Worm (Caenorhabditis elegans) whole organism, young adult: ENCODE results near the gene srd-43.

Source experiments
- B0019.2 ChIP-seq: fragments of 200-800 bp; sonication (Bioruptor generic); conservative IDR thresholded peaks from 2 replicates; pipeline ENCODE4 v1.3.6; 2022; ENCODE audit warnings: missing genetic modification reagents, missing genetic modification characterization, missing compliant biosample characterization
- B0261.1 ChIP-seq: sonication (generic microtip); optimal IDR thresholded peaks from 2 replicates; lab custom pipeline; 2016; ENCODE audit warnings: mild to moderate bottlenecking, missing genetic modification characterization, moderate library complexity, missing compliant biosample characterization
- B0336.3 ChIP-seq: fragments of 200-800 bp; sonication (Bioruptor generic); IDR thresholded peaks from 2 replicates; pipeline ENCODE4 v1.3.6; 2022; ENCODE audit warnings: missing genetic modification characterization, missing compliant biosample characterization
- C06A6.2 ChIP-seq: fragments of 200-800 bp; sonication (Bioruptor generic); conservative IDR thresholded peaks from 2 replicates; pipeline ENCODE4 v1.3.6; 2022; ENCODE audit warnings: missing genetic modification characterization, missing compliant biosample characterization
- C17E4.6 ChIP-seq: fragments of 200-800 bp; sonication (Bioruptor generic); IDR thresholded peaks from 2 replicates; pipeline ENCODE4 v1.3.6; 2022; ENCODE audit warnings: missing genetic modification reagents, missing genetic modification characterization, missing compliant biosample characterization
- F10E7.11 ChIP-seq: sonication (generic microtip); optimal IDR thresholded peaks from 2 replicates; lab custom pipeline; 2017; ENCODE audit warnings: mild to moderate bottlenecking, missing genetic modification characterization, moderate library complexity, missing compliant biosample characterization
- F22D6.2 ChIP-seq: sonication (generic microtip); optimal IDR thresholded peaks from 2 replicates; lab custom pipeline; 2016; ENCODE audit warnings: mild to moderate bottlenecking, missing genetic modification characterization, missing compliant biosample characterization
- F23B12.7 ChIP-seq: sonication (generic microtip); optimal IDR thresholded peaks from 2 replicates; lab custom pipeline; 2017; ENCODE audit warnings: missing genetic modification characterization, mild to moderate bottlenecking, missing compliant biosample characterization, antibody characterized with exemption, moderate library complexity; ENCODE audit not compliant: insufficient read depth
- F37B4.10 ChIP-seq: fragments of 200-800 bp; sonication (Bioruptor generic); IDR thresholded peaks from 2 replicates; pipeline ENCODE4 v1.3.6; 2022; ENCODE audit warnings: missing genetic modification characterization, missing compliant biosample characterization
- F49E8.2 ChIP-seq: sonication (generic microtip); optimal IDR thresholded peaks from 3 replicates; lab custom pipeline; 2017; ENCODE audit warnings: missing genetic modification characterization, mild to moderate bottlenecking, missing compliant biosample characterization, antibody characterized with exemption, moderate library complexity; ENCODE audit not compliant: insufficient read depth
- F52B5.7 ChIP-seq: sonication (generic microtip); optimal IDR thresholded peaks from 2 replicates; lab custom pipeline; 2016; ENCODE audit warnings: mild to moderate bottlenecking, missing genetic modification characterization, missing compliant biosample characterization
- F57C9.4 ChIP-seq: sonication (generic microtip); optimal IDR thresholded peaks from 2 replicates; lab custom pipeline; 2017; ENCODE audit warnings: mild to moderate bottlenecking, missing genetic modification characterization, missing compliant biosample characterization
- K12H6.12 ChIP-seq: fragments of 200-800 bp; sonication (Bioruptor generic); optimal IDR thresholded peaks from 2 replicates; lab custom pipeline; 2018; ENCODE audit warnings: mild to moderate bottlenecking, missing genetic modification characterization, missing compliant biosample characterization
- T26A5.8 ChIP-seq: sonication (generic microtip); optimal IDR thresholded peaks from 2 replicates; lab custom pipeline; 2016; ENCODE audit warnings: missing genetic modification characterization, missing compliant biosample characterization
- Y95B8A.8 ChIP-seq: fragments of 200-800 bp; sonication (Bioruptor generic); IDR thresholded peaks from 2 replicates; pipeline ENCODE4 v1.3.6; 2022; ENCODE audit warnings: missing genetic modification reagents, missing genetic modification characterization, missing compliant biosample characterization
- aptf-3 ChIP-seq: fragments of 200-800 bp; sonication (Bioruptor generic); IDR thresholded peaks from 2 replicates; pipeline ENCODE4 v1.3.6; 2022; ENCODE audit warnings: missing genetic modification characterization, missing compliant biosample characterization
- athp-1 ChIP-seq: sonication (generic microtip); optimal IDR thresholded peaks from 2 replicates; lab custom pipeline; 2017; ENCODE audit warnings: mild to moderate bottlenecking, missing genetic modification characterization, missing compliant biosample characterization
- ccch-3 ChIP-seq: fragments of 200-800 bp; sonication (Bioruptor generic); optimal IDR thresholded peaks from 2 replicates; lab custom pipeline; 2018; ENCODE audit warnings: mild to moderate bottlenecking, missing genetic modification characterization, missing compliant biosample characterization
- cebp-2 ChIP-seq: fragments of 200-800 bp; sonication (Bioruptor generic); IDR thresholded peaks from 2 replicates; pipeline ENCODE4 v1.3.6; 2022; ENCODE audit warnings: missing genetic modification characterization, missing compliant biosample characterization
- ceh-100 ChIP-seq: fragments of 200-800 bp; sonication (Bioruptor generic); IDR thresholded peaks from 2 replicates; pipeline ENCODE4 v1.3.6; 2022; ENCODE audit warnings: missing genetic modification reagents, missing genetic modification characterization, missing compliant biosample characterization
- ceh-58 ChIP-seq: fragments of 200-800 bp; sonication (Bioruptor generic); IDR thresholded peaks from 2 replicates; pipeline ENCODE4 v1.3.6; 2022; ENCODE audit warnings: missing genetic modification characterization, missing compliant biosample characterization
- ceh-79 ChIP-seq: sonication (generic microtip); optimal IDR thresholded peaks from 2 replicates; lab custom pipeline; 2017; ENCODE audit warnings: mild to moderate bottlenecking, missing genetic modification characterization, missing compliant biosample characterization
- die-1 ChIP-seq: sonication (generic microtip); optimal IDR thresholded peaks from 2 replicates; lab custom pipeline; 2016; ENCODE audit warnings: missing genotype, mild to moderate bottlenecking, missing genetic modification characterization, missing compliant biosample characterization
- dpl-1 ChIP-seq: fragments of 150-350 bp; optimal IDR thresholded peaks from 2 replicates; lab custom pipeline; 2014; ENCODE audit warnings: missing biosample characterization, missing genetic modification reagents, missing genetic modification characterization
- egrh-3 ChIP-seq: fragments of 200-800 bp; sonication (Bioruptor generic); IDR thresholded peaks from 2 replicates; pipeline ENCODE4 v1.3.6; 2022; ENCODE audit warnings: missing genetic modification reagents, missing genetic modification characterization, missing compliant biosample characterization
- ekl-4 ChIP-seq: fragments of 200-800 bp; sonication (Bioruptor generic); IDR thresholded peaks from 2 replicates; pipeline ENCODE4 v1.3.6; 2022; ENCODE audit warnings: missing genetic modification reagents, missing genetic modification characterization, missing compliant biosample characterization
- hmg-1.2 ChIP-seq: fragments of 200-800 bp; sonication (Bioruptor generic); IDR thresholded peaks from 2 replicates; pipeline ENCODE4 v1.3.6; 2022; ENCODE audit warnings: missing genetic modification reagents, missing genetic modification characterization, missing compliant biosample characterization
- hmg-20 ChIP-seq: fragments of 200-800 bp; sonication (Bioruptor generic); IDR thresholded peaks from 2 replicates; pipeline ENCODE4 v1.3.6; 2022; ENCODE audit warnings: missing genetic modification reagents, missing genetic modification characterization, missing compliant biosample characterization
- let-526 ChIP-seq: fragments of 200-800 bp; sonication (Bioruptor generic); IDR thresholded peaks from 2 replicates; pipeline ENCODE4 v1.3.6; 2022; ENCODE audit warnings: missing genetic modification reagents, missing genetic modification characterization, missing compliant biosample characterization
- lin-26 ChIP-seq: fragments of 200-800 bp; sonication (Bioruptor generic); IDR thresholded peaks from 2 replicates; pipeline ENCODE4 v1.3.6; 2022; ENCODE audit warnings: missing genetic modification reagents, missing genetic modification characterization, missing compliant biosample characterization
- lin-40 ChIP-seq: sonication (generic microtip); optimal IDR thresholded peaks from 2 replicates; lab custom pipeline; 2016; ENCODE audit warnings: missing genetic modification characterization, mild to moderate bottlenecking, missing compliant biosample characterization, missing genotype, missing genetic modification reagents
- lsl-1 ChIP-seq: fragments of 200-800 bp; sonication (Bioruptor generic); optimal IDR thresholded peaks from 2 replicates; lab custom pipeline; 2018; ENCODE audit warnings: mild to moderate bottlenecking, missing genetic modification characterization, moderate library complexity, missing compliant biosample characterization
- lsy-27 ChIP-seq: sonication (generic microtip); optimal IDR thresholded peaks from 2 replicates; lab custom pipeline; 2017; ENCODE audit warnings: missing genetic modification characterization, mild to moderate bottlenecking, missing compliant biosample characterization, antibody characterized with exemption, missing genotype, borderline replicate concordance; ENCODE audit not compliant: insufficient read depth
- mel-28 ChIP-seq: sonication (generic microtip); optimal IDR thresholded peaks from 2 replicates; lab custom pipeline; 2016; ENCODE audit warnings: borderline replicate concordance, mild to moderate bottlenecking, missing genetic modification characterization, missing compliant biosample characterization
- mxl-1 ChIP-seq: sonication (generic microtip); optimal IDR thresholded peaks from 2 replicates; lab custom pipeline; 2016; ENCODE audit warnings: missing genetic modification characterization, missing compliant biosample characterization
- nfya-2 ChIP-seq: fragments of 200-800 bp; sonication (Bioruptor generic); IDR thresholded peaks from 2 replicates; pipeline ENCODE4 v1.3.6; 2022; ENCODE audit warnings: missing genetic modification reagents, missing genetic modification characterization, missing compliant biosample characterization
- nhr-27 ChIP-seq: fragments of 200-800 bp; sonication (Bioruptor generic); optimal IDR thresholded peaks from 2 replicates; lab custom pipeline; 2018; ENCODE audit warnings: mild to moderate bottlenecking, missing genetic modification characterization, moderate library complexity, missing compliant biosample characterization
- nhr-90 ChIP-seq: sonication (generic microtip); optimal IDR thresholded peaks from 2 replicates; lab custom pipeline; 2016; ENCODE audit warnings: missing genotype, mild to moderate bottlenecking, missing genetic modification characterization, missing compliant biosample characterization
- pbrm-1 ChIP-seq: fragments of 200-800 bp; sonication (Bioruptor generic); IDR thresholded peaks from 2 replicates; pipeline ENCODE4 v1.3.6; 2022; ENCODE audit warnings: missing genetic modification reagents, missing genetic modification characterization, missing compliant biosample characterization
- rec-8 ChIP-seq, 2 experiments: sonication (generic microtip); optimal IDR thresholded peaks; 2 replicates each; lab custom pipeline; 2016; ENCODE audit warnings: mild to moderate bottlenecking in 2 of 2, missing genetic modification characterization in 2 of 2, missing genetic modification reagents in 2 of 2, missing genotype in 2 of 2, missing biosample characterization in 1 of 2, missing compliant biosample characterization in 1 of 2, moderate library complexity in 1 of 2
- snpc-3.4 ChIP-seq: sonication (generic microtip); optimal IDR thresholded peaks from 2 replicates; lab custom pipeline; 2017; ENCODE audit warnings: missing genetic modification characterization, mild to moderate bottlenecking, missing compliant biosample characterization, antibody characterized with exemption, moderate library complexity, missing genotype, missing genetic modification reagents
- snpc-4 ChIP-seq, 5 experiments: fragments of 150-350 bp in 1 of 5; sonication (generic microtip) in 4 of 5; optimal IDR thresholded peaks; 2 replicates each; lab custom pipeline; 2014 to 2018; ENCODE audit warnings: missing genetic modification characterization in 5 of 5, missing biosample characterization in 3 of 5, antibody characterized with exemption in 2 of 5, mild to moderate bottlenecking in 2 of 5, missing compliant biosample characterization in 2 of 5, missing genotype in 2 of 5, moderate library complexity in 2 of 5, missing genetic modification reagents in 1 of 5
- sptf-2 ChIP-seq: fragments of 200-800 bp; sonication (Bioruptor generic); optimal IDR thresholded peaks from 2 replicates; lab custom pipeline; 2018; ENCODE audit warnings: mild to moderate bottlenecking, missing genetic modification characterization, missing compliant biosample characterization
- unc-62 ChIP-seq: fragments of 150-350 bp; optimal IDR thresholded peaks from 2 replicates; lab custom pipeline; 2014; ENCODE audit warnings: missing biosample characterization, missing genetic modification reagents, missing genetic modification characterization
- xnd-1 ChIP-seq: sonication (generic microtip); optimal IDR thresholded peaks from 2 replicates; lab custom pipeline; 2016; ENCODE audit warnings: missing genotype, missing genetic modification reagents, missing genetic modification characterization, missing compliant biosample characterization
- ztf-28 ChIP-seq: fragments of 200-800 bp; sonication (Bioruptor generic); IDR thresholded peaks from 2 replicates; pipeline ENCODE4 v1.3.6; 2022; ENCODE audit warnings: missing genetic modification reagents, missing genetic modification characterization, missing compliant biosample characterization

Gene srd-43

ce11 chrX:13307852-13308251 lies 2.2 kb upstream of the srd-43 start (continued):
- TF ChIP-seq snpc-4 (GFP tag; optimal IDR thresholded peaks at IDR 0.05; lab: Kevin White, UChicago) (peak; percentile 47), snpc-4 (tag; optimal IDR thresholded peaks at IDR 0.05; lab: Kevin White, UChicago) (peak in 2 of 4 experiments; percentile 10 to 60), F57C9.4 (no peak), B0336.3 (no peak), F49E8.2 (tag; lab: Kevin White, UChicago) (no peak), ekl-4 (no peak), F37B4.10 (GFP tag; lab: Robert Waterston, UW) (no peak), nfya-2 (GFP tag; lab: Robert Waterston, UW) (no peak), B0261.1 (tag; lab: Kevin White, UChicago) (peak; percentile 67), hmg-1.2 (GFP tag; lab: Robert Waterston, UW) (peak; percentile 39; the same call in 1 of the 2 replicates), cebp-2 (no peak), lin-40 (tag; lab: Kevin White, UChicago) (peak; percentile 15), rec-8 (tag; optimal IDR thresholded peaks at IDR 0.05; lab: Kevin White, UChicago) (peak in 1 of 2 experiments; percentile 9)

- TF ChIP-seq lsy-27 (tag; lab: Kevin White, UChicago) (peak; percentile 76), lsl-1 (GFP tag; lab: Kevin White, UChicago) (peak; percentile 34), nhr-27 (tag; lab: Kevin White, UChicago) (peak; percentile 86), F23B12.7 (tag; lab: Kevin White, UChicago) (peak; percentile 91), athp-1 (tag; lab: Kevin White, UChicago) (peak; percentile 86), pbrm-1 (GFP tag; lab: Robert Waterston, UW) (peak; percentile 89), ceh-58 (GFP tag; lab: Robert Waterston, UW) (0 out of 2 replicates have a peak, but pooled peaks have one; percentile 22), unc-62 (no peak), T26A5.8 (tag; lab: Kevin White, UChicago) (peak; percentile 73), egrh-3 (GFP tag; lab: Robert Waterston, UW) (peak; percentile 31; the same call in 1 of the 2 replicates), lin-26 (GFP tag; lab: Robert Waterston, UW) (peak; percentile 97), C06A6.2 (peak; percentile 71), K12H6.12 (tag; lab: Kevin White, UChicago) (peak; percentile 85), mel-28 (peak; percentile 42), ceh-79 (tag; lab: Kevin White, UChicago) (peak; percentile 95), ceh-100 (peak; percentile 56), ztf-28 (GFP tag; lab: Robert Waterston, UW) (peak; percentile 64; the same call in 1 of the 2 replicates), F10E7.11 (peak; percentile 91), Y95B8A.8 (GFP tag; lab: Robert Waterston, UW) (peak; percentile 79), nhr-90 (tag; lab: Kevin White, UChicago) (peak; percentile 92), F52B5.7 (tag; lab: Kevin White, UChicago) (peak; percentile 94), dpl-1 (peak; percentile 12), nfya-2 (GFP tag; lab: Robert Waterston, UW) (no peak), sptf-2 (GFP tag; lab: Kevin White, UChicago) (peak; percentile 90), mxl-1 (tag; lab: Kevin White, UChicago) (peak; percentile 93), die-1 (tag; lab: Kevin White, UChicago) (peak; percentile 95), let-526 (GFP tag; lab: Robert Waterston, UW) (0 out of 2 replicates have a peak, but pooled peaks have one; percentile 78), C17E4.6 (GFP tag; lab: Robert Waterston, UW) (0 out of 2 replicates have a peak, but pooled peaks have one; percentile 67), F22D6.2 (tag; lab: Kevin White, UChicago) (peak; percentile 73), B0019.2 (GFP tag; lab: Robert Waterston, UW) (peak; percentile 52; the same call in 1 of the 2 replicates), xnd-1 (tag; lab: Kevin White, UChicago) (no peak), snpc-3.4 (tag; lab: Kevin White, UChicago) (peak; percentile 93), ccch-3 (GFP tag; lab: Kevin White, UChicago) (peak; percentile 52), hmg-20 (GFP tag; lab: Robert Waterston, UW) (peak; percentile 89), aptf-3 (GFP tag; lab: Robert Waterston, UW) (no peak)
Measured at ce11 chrX:13306869-13307446, 1.3 kb upstream of the srd-43 start.
